Worm (Caenorhabditis elegans): Measurements from ENCODE around the gene end-1.

end-1 gene

DNA sequence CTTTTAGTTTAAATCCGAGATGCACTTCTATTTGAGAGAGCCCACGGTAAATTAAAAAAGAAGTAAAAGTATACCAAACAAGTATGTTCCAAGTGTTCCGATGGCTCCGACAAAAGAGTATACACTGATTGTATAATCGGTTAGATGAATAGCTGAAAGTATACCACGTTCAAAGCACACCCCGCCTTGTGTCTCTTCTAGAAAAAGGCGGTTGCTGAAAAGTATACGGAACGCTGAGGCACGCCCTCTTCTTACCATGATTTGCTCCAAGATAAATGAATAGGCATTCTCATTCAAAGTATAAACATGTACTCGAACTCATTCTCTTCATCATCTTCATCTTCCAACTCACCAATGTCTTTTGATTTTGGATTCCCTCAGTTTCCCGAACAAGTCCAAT is 29.5 kb downstream of the end-1 start, which contains the start of gene end-3:
TSS of gene end-3 (plus strand) at position 301 of the 400 bp plus-strand sequence.
- TF ChIP-seq unc-62 (GFP tag; optimal IDR thresholded peaks at IDR 0.05) = no peak

DNA sequence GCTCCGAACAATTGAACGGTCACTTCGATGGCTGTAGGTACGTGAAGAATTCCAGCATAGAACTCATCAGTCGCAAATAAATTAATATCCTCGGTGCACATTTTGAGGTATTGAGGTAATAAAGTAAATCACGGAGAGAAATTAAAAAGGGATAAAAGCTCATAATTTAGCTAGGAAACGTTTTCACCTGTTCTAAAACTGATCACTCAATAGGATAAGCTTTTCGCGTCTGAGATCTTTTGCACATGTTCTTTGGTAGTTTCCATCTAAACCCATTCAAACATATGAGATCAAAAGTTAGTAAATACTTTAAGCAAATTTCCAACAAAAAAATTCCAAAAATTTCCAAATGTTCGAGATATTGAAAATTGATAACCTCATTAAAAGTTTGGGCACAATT is 32.5 kb downstream of the end-1 start, which contains the start of gene srh-308:
TSS of gene srh-308 (minus strand) at position 101 of the 400 bp plus-strand sequence.
- TF ChIP-seq unc-62 (GFP tag; optimal IDR thresholded peaks at IDR 0.05) = no peak

DNA sequence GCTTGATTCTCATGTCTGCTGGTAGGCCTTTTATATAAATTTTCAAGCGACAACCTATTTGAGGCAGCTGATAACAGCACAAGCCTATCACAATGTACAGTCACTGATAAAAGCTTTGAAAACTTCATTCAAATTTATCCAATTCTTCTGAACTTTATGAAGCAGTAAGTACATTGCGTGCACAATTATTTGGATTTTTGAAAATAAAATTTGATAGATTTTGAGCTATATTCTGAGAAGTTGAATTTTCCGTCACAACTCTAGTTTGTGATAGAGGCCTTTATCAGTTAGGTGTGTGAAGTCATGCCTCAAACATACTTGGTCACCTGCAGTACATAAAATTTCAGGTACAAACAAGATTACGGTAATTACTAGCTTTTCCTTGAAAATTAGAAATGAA is 33.7 kb downstream of the end-1 start, which contains the start of the genes mtl-2 and T08G5.1:
TSS of gene mtl-2 (minus strand) at position 34 of the 400 bp plus-strand sequence.
TSS of gene T08G5.1 (plus strand) at position 127 of the 400 bp plus-strand sequence.
- TF ChIP-seq unc-62 (GFP tag; optimal IDR thresholded peaks at IDR 0.05) = no peak

DNA sequence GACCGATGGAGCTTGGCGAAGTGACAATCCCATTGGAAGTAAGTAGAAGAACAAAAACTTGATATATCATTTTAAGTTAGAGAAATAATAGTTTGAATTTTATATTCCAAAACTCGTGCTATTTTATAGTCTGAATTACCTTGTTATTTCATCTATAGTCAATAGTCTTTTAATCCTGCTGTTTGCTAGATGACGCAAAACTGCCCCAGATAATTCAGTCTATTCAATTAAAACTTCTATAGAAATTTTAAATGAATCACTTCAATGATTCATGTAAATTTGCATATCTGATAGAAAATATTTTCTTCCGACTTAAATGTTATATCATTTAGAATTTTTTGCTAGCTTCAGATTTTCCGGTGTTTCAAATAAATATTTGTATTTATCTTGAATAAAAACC is 38.1 kb downstream of the end-1 start, which contains the start of gene T08G5.15:
TSS of gene T08G5.15 (minus strand) at position 101 of the 400 bp plus-strand sequence.
- TF ChIP-seq unc-62 (GFP tag; optimal IDR thresholded peaks at IDR 0.05) = no peak

DNA sequence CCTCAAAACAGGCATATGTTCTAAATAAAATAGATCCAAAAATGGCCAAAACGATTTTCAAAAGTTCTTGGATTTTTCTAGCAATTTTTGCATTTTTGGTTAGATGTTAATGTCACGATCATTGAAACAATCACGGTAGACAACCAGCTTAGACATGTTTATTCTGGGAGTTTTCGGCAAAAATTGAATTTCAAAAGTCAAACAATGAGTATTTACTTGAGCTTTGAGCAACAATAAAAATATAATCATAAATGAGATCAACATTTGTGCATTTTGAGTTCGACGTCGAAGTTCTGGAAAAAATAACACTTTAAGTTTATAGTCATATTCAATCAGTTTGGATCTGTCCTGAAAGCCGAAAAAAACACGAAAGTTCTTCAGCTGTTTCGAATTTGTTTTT is 41.3 kb downstream of the end-1 start, which contains the start of gene T08G5.2:
TSS of gene T08G5.2 (minus strand) at position 101 of the 400 bp plus-strand sequence.
- no peak for TF ChIP-seq unc-62 (GFP tag; optimal IDR thresholded peaks at IDR 0.05)

DNA sequence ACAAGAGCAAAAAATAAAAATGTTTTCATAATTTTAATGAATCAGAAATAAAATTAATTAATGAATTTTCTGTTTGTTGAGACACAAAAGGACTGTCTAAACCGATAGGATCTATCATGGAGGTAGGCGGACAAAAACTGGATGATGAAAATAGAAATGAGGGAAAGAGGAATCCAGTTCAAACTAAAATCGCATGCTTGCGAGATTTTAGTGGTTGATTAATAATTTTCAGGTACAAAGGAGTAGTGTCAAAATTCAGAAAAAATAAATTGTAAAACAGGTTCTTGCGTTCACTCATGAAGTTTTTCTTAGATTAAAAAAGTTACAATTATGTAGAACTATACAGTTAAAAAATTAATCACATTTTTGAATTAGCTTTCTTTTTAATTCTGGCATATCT is 42.5 kb downstream of the end-1 start, which contains the start of gene T08G5.3:
TSS of gene T08G5.3 (minus strand) at position 101 of the 400 bp plus-strand sequence.
- no peak for TF ChIP-seq unc-62 (GFP tag; optimal IDR thresholded peaks at IDR 0.05)

DNA sequence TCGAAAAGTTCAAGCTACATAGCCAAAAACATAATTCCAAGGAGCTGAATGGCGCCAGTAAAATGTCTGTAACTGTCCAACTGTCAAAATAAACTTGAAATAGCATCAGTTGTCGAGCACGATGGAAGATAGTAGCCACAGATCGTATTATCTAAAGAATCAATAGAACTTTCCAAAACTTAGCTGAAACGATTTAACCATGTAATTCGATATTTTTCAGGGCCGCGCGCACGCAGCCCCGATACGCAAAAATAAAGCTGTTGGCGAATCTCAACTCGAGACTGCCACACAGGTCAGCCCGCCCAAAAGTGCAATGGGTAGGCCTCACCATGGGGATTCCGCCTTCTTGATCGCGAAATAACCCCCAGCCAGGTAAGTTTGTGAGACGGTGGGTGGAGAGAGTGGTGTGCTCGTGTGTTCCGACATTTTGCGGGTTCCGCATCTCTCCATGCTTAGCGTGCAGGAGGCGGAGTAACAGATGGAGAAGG is 43.4 kb downstream of the end-1 start:
- no peak for TF ChIP-seq unc-62 (GFP tag; optimal IDR thresholded peaks at IDR 0.05)

DNA sequence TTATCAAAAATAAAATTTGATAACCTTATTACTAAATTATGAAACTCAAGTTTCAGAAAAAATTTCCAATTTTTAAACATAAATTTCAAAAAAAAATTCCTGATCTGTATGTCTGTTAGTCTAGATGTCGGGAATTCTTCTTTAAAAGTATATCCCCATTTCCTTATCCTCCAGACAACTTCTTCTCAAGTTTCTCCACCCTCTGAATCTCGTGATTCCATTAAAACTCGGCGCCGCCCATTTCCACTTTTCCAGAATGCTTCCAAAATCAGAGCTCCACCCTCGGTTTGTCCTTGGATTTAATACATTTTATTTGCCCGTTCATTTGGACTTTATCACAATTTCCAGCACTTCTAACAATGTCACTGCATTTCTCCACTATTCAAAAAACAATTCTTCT is 48.7 kb downstream of the end-1 start, which contains the start of gene ins-10:
TSS of gene ins-10 (plus strand) at position 301 of the 400 bp plus-strand sequence.
- TF ChIP-seq unc-62 (GFP tag; optimal IDR thresholded peaks at IDR 0.05) = no peak

All from whole organism, dauer.